Fruit fly (Drosophila melanogaster): ENCODE data around the gene up.

up gene

dm6 chrX:13644696-13645393, 42.5 kb upstream of the up start (continued):
- TF ChIP-seq BtbVII (GFP tag; optimal IDR thresholded peaks at IDR 0.05) (peak; percentile 32), CG32767 (GFP tag; IDR thresholded peaks at IDR 0.05) (no peak), CG8359 (GFP tag; optimal IDR thresholded peaks at IDR 0.05; ENCODE audit: borderline replicate concordance) (peak; percentile 96), Ada2b (GFP tag; IDR thresholded peaks at IDR 0.05) (no peak), CG14710 (tag; optimal IDR thresholded peaks at IDR 0.05) (peak; percentile 43), schlank (tag; optimal IDR thresholded peaks at IDR 0.05) (no peak), trem (tag; optimal IDR thresholded peaks at IDR 0.05) (peak; percentile 12), dpn (GFP tag; optimal IDR thresholded peaks at IDR 0.05) (no peak), Eip74EF (GFP tag; optimal IDR thresholded peaks at IDR 0.05) (no peak), CG6791 (GFP tag; IDR thresholded peaks at IDR 0.05; ENCODE audit: partially characterized antibody) (no peak), CG18764 (GFP tag; optimal IDR thresholded peaks at IDR 0.05) (peak; percentile 17), CG17568 (GFP tag; optimal IDR thresholded peaks at IDR 0.05) (peak; percentile 63), Awh (GFP tag; IDR thresholded peaks at IDR 0.05) (no peak), CoRest (tag; optimal IDR thresholded peaks at IDR 0.05) (peak; percentile 49), zen (tag; optimal IDR thresholded peaks at IDR 0.05) (no peak), CG9727 (GFP tag; optimal IDR thresholded peaks at IDR 0.05) (no peak), salm (tag; optimal IDR thresholded peaks at IDR 0.05) (no peak), CG12942 (GFP tag; optimal IDR thresholded peaks at IDR 0.05) (no peak), CG6854 (GFP tag; optimal IDR thresholded peaks at IDR 0.05) (peak; percentile 33), ATbp (GFP tag; optimal IDR thresholded peaks at IDR 0.05) (peak; percentile 73), CG12155 (GFP tag; optimal IDR thresholded peaks at IDR 0.05) (no peak), YL-1 (GFP tag; optimal IDR thresholded peaks at IDR 0.05) (peak; percentile 1), grau (tag; optimal IDR thresholded peaks at IDR 0.05) (peak; percentile 23), CG1233 (GFP tag; optimal IDR thresholded peaks at IDR 0.05) (no peak), Optix (GFP tag; IDR thresholded peaks at IDR 0.05) (no peak), CG13296 (GFP tag; optimal IDR thresholded peaks at IDR 0.05) (peak; percentile 1), Oli (tag; optimal IDR thresholded peaks at IDR 0.05) (peak; percentile 24), CG17912 (GFP tag; optimal IDR thresholded peaks at IDR 0.05) (no peak), CG2678 (tag; optimal IDR thresholded peaks at IDR 0.05) (peak; percentile 63), Meics (GFP tag; optimal IDR thresholded peaks at IDR 0.05) (peak; percentile 40), fd96Cb (tag; optimal IDR thresholded peaks at IDR 0.05) (peak; percentile 40), CG30020 (tag; optimal IDR thresholded peaks at IDR 0.05) (no peak), az2 (GFP tag; optimal IDR thresholded peaks at IDR 0.05) (no peak), Sry-δ (GFP tag; optimal IDR thresholded peaks at IDR 0.05) (no peak), Dek (tag; optimal IDR thresholded peaks at IDR 0.05) (no peak), stc (GFP tag; IDR thresholded peaks at IDR 0.05) (no peak), Usf (GFP tag; optimal IDR thresholded peaks at IDR 0.05) (no peak), ems (GFP tag; optimal IDR thresholded peaks at IDR 0.05) (no peak), Sox100B (GFP tag; optimal IDR thresholded peaks at IDR 0.05) (peak; percentile 43), unc-4 (GFP tag; IDR thresholded peaks at IDR 0.05; ENCODE audit: partially characterized antibody) (no peak), Fer3 (tag; optimal IDR thresholded peaks at IDR 0.05) (peak; percentile 36), E2f1 (GFP tag; IDR thresholded peaks at IDR 0.05) (no peak), Lim3 (GFP tag; IDR thresholded peaks at IDR 0.05) (no peak), cwo (GFP tag; optimal IDR thresholded peaks at IDR 0.05) (no peak), unpg (GFP tag; optimal IDR thresholded peaks at IDR 0.05) (peak; percentile 56), CG4360 (GFP tag; IDR thresholded peaks at IDR 0.05) (0 out of 2 replicates have a peak, but pooled peaks have one; percentile 22), Bgb (GFP tag; IDR thresholded peaks at IDR 0.05; ENCODE audit: partially characterized antibody) (no peak), Hey (tag; optimal IDR thresholded peaks at IDR 0.05) (no peak), CG1024 (GFP tag; IDR thresholded peaks at IDR 0.05) (no peak)
